Worm (Caenorhabditis elegans): ENCODE data around the gene gpb-1.

DNA sequence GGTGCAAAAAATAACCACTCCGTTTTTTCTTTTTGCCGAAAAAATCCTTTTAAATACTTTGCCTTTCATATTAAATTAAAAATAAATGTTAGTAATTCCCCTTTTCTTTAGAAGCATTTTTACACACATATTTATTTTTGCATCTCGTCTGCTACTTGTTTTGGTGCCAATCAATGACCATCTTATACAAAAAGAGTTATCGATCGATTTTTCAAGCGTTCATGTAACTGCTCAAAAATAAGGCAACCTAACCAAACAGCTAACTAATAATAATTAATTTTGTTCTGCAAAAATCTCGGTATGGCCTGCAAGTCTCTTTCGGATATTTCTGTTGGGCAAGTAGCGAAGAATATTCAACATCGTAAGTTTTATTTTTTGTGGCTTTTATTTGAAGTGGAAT, 18.1 kb upstream of the gpb-1 start, which contains the start of gene F44E5.2:
- TF ChIP-seq zag-1 (tag; optimal IDR thresholded peaks at IDR 0.05) = no peak
- TF ChIP-seq unc-62 (GFP tag; optimal IDR thresholded peaks at IDR 0.05) = no peak
- no peak for TF ChIP-seq mab-5 (tag; optimal IDR thresholded peaks at IDR 0.05)

All from whole organism, L2 larva.